Worm (Caenorhabditis elegans): ENCODE data around the gene F42A9.9.
A peak's percentile ranks its signal among the peaks of the same experiment; 100 is the strongest.

F42A9.9 gene

DNA sequence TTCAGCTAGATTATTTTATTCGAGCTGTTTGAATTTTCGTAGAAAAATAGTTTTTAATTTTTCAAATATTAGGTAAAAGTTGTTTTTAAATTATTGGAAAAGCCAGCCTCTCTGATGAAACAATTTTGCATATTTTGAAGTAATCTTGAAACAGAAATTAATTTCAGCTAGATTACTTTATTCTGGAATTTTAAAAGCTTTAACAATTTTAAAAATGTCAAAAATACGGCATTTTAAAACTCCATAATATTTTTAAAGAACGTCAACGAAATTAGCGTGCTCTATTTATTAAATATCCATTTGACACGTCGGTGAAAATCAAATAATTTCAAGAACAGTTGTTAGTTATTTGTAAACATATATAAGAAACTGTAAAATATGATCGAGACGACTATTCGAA is 35.8 kb downstream of the F42A9.9 start, which contains the start of gene Y59H11AR.10:
TSS of gene Y59H11AR.10 (plus strand) at position 301 of the 400 bp plus-strand sequence.
- TF ChIP-seq ham-2 (GFP tag; optimal IDR thresholded peaks at IDR 0.05) (no peak), ceh-83 (GFP tag; optimal IDR thresholded peaks at IDR 0.05) (no peak), elt-3 (tag; optimal IDR thresholded peaks at IDR 0.05) (no peak), lin-13 (tag; optimal IDR thresholded peaks at IDR 0.05) (no peak), bed-3 (GFP tag; optimal IDR thresholded peaks at IDR 0.05) (no peak)

DNA sequence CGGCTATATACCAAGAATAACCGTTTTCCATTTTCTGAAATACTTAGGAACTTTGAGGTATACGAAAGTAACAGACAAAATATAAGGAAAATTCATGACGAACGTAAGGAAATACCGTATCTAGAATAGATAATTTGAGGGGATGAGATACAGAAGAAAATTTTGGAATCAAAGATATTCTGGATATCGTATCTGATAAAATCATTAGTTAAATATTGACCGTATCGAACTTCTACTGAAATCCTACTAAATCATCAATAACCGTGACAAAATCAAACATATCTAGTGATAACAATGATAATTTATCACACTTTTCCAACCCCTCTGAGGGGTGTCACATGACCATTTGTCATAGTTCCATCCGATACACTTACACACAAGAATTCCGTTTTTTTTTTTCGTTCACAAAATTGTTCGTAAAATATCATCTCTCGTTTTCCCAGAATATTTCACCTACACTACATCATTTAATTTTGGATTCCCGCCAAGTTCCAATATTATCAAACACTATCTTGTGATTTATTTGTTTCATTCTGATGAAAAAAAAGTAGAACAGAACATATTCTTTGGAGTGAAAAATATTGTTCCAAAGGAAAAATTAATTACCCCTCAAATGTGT is 37.8 kb downstream of the F42A9.9 start, which contains the start of gene Y59H11AR.4:
TSS of gene Y59H11AR.4 (minus strand) at position 51 of the 619 bp plus-strand sequence.
- TF ChIP-seq mep-1 (tag; optimal IDR thresholded peaks at IDR 0.05) (no peak), ham-2 (GFP tag; optimal IDR thresholded peaks at IDR 0.05) (no peak), nhr-2 (tag; optimal IDR thresholded peaks at IDR 0.05) (no peak), nhr-28 (tag; optimal IDR thresholded peaks at IDR 0.05) (no peak), nhr-12 (tag; optimal IDR thresholded peaks at IDR 0.05) (no peak), mab-5 (tag; optimal IDR thresholded peaks at IDR 0.05) (no peak), sptf-1 (tag; optimal IDR thresholded peaks at IDR 0.05) (no peak), unc-120 (tag; optimal IDR thresholded peaks at IDR 0.05; ENCODE audit: poor library complexity, severe bottlenecking) (no peak), zip-8 (tag; optimal IDR thresholded peaks at IDR 0.05) (no peak), sem-2 (GFP tag; optimal IDR thresholded peaks at IDR 0.05) (no peak), unc-39 (tag; optimal IDR thresholded peaks at IDR 0.05) (no peak), elt-3 (tag; optimal IDR thresholded peaks at IDR 0.05) (no peak)

- TF ChIP-seq elt-3 (tag; optimal IDR thresholded peaks at IDR 0.05) (no peak), snpc-4 (tag; optimal IDR thresholded peaks at IDR 0.05) (no peak), ham-2 (GFP tag; optimal IDR thresholded peaks at IDR 0.05) (no peak), lin-13 (tag; optimal IDR thresholded peaks at IDR 0.05) (no peak), ces-1 (GFP tag; optimal IDR thresholded peaks at IDR 0.05) (peak; percentile 59), nhr-237 (tag; optimal IDR thresholded peaks at IDR 0.05) (peak; percentile 3), unc-120 (tag; optimal IDR thresholded peaks at IDR 0.05; ENCODE audit: poor library complexity, severe bottlenecking) (peak; percentile 49), nhr-2 (tag; optimal IDR thresholded peaks at IDR 0.05) (peak; percentile 3)
Measured at ce11 chrIV:8597504-8597903, 41.2 kb downstream of the F42A9.9 start.

DNA sequence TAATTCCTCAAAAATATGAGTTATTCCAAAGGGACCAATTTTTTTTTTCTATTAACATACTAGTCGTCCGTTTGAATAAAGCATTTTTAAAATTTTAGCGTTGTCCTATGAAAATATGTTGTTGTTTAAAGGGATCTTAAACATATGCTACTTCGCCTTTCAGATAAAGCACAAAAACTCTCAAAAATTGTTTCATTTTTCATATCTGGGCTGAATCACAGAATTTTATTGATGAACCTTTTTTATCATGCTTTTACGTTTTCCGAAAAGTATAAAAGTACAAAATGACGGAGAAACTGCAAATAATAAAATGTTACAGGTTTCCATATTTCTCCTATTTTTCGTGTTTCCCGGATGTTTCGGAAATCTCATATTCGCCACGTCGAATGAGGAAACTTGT is 42.9 kb downstream of the F42A9.9 start, which contains the start of gene clec-181:
TSS of gene clec-181 (plus strand) at position 301 of the 400 bp plus-strand sequence.
- TF ChIP-seq mep-1 (tag; optimal IDR thresholded peaks at IDR 0.05), result no peak
- TF ChIP-seq lin-32 (GFP tag; optimal IDR thresholded peaks at IDR 0.05), result no peak
- TF ChIP-seq ceh-83 (GFP tag; optimal IDR thresholded peaks at IDR 0.05), result no peak
- no peak for TF ChIP-seq lin-13 (tag; optimal IDR thresholded peaks at IDR 0.05)
- no peak for TF ChIP-seq M03D4.4 (tag; optimal IDR thresholded peaks at IDR 0.05)
- no peak for TF ChIP-seq hlh-1 (tag; optimal IDR thresholded peaks at IDR 0.05)
- TF ChIP-seq elt-3 (tag; optimal IDR thresholded peaks at IDR 0.05), result no peak
- TF ChIP-seq nhr-76 (tag; optimal IDR thresholded peaks at IDR 0.05), result no peak
- TF ChIP-seq mls-2 (tag; optimal IDR thresholded peaks at IDR 0.05), result no peak
- TF ChIP-seq tbx-8 (GFP tag; optimal IDR thresholded peaks at IDR 0.05), result no peak

DNA sequence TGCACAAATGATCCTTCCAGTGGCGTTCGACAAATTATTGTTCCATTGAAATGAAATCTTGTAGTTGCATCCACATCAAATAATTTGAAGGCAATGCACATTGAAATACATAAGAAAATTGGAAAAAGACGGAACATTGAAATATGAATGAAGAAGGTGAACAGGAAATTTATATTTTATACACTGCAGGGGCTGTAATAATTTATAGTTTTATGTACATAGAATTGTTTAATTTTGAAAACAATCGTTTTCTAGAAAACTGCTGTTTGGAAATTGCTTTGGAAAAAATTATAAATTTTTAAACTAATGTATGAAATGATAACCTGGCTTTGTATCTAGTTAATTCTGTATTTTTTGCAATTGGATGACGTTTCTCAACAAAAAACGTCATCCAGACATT is 43.3 kb downstream of the F42A9.9 start, which contains the start of gene Y59H11AR.3:
TSS of gene Y59H11AR.3 (minus strand) at position 101 of the 400 bp plus-strand sequence.
- no peak for TF ChIP-seq unc-62 (GFP tag; optimal IDR thresholded peaks at IDR 0.05)
- no peak for TF ChIP-seq mls-2 (tag; optimal IDR thresholded peaks at IDR 0.05)
- TF ChIP-seq nhr-12 (tag; optimal IDR thresholded peaks at IDR 0.05), result no peak
- TF ChIP-seq M03D4.4 (tag; optimal IDR thresholded peaks at IDR 0.05), result no peak
- TF ChIP-seq unc-120 (tag; optimal IDR thresholded peaks at IDR 0.05; ENCODE audit: poor library complexity, severe bottlenecking), result no peak
- TF ChIP-seq sptf-1 (tag; optimal IDR thresholded peaks at IDR 0.05), result no peak
- no peak for TF ChIP-seq flh-1 (GFP tag; optimal IDR thresholded peaks at IDR 0.05)
- no peak for TF ChIP-seq nhr-76 (tag; optimal IDR thresholded peaks at IDR 0.05)
- no peak for TF ChIP-seq sem-2 (GFP tag; optimal IDR thresholded peaks at IDR 0.05)
- no peak for TF ChIP-seq lin-32 (GFP tag; optimal IDR thresholded peaks at IDR 0.05)
- TF ChIP-seq blmp-1 (tag; optimal IDR thresholded peaks at IDR 0.05), result no peak
- no peak for TF ChIP-seq snpc-4 (tag; optimal IDR thresholded peaks at IDR 0.05)
- TF ChIP-seq ceh-83 (GFP tag; optimal IDR thresholded peaks at IDR 0.05), result no peak
- TF ChIP-seq nhr-2 (tag; optimal IDR thresholded peaks at IDR 0.05), result no peak
- TF ChIP-seq ces-1 (GFP tag; optimal IDR thresholded peaks at IDR 0.05), result no peak
- TF ChIP-seq pha-4 (tag; optimal IDR thresholded peaks at IDR 0.05), result no peak
- TF ChIP-seq cnd-1 (tag; optimal IDR thresholded peaks at IDR 0.05), result no peak
